Worm (Caenorhabditis elegans): ENCODE data around the gene pals-20.

ce11 chrIII:1429920-1430437, 41.9 kb upstream of the pals-20 start:
- TF ChIP-seq nhr-28 (tag; optimal IDR thresholded peaks at IDR 0.05) (no peak), mdl-1 (tag; optimal IDR thresholded peaks at IDR 0.05) (no peak), daf-12 (tag; optimal IDR thresholded peaks at IDR 0.05) (no peak), elt-2 (tag; optimal IDR thresholded peaks at IDR 0.05) (no peak)
